Worm (Caenorhabditis elegans) whole organism, early embryonic: Measurements from ENCODE around the gene fbxa-208.
"Not testable (repeated sequence)": the region's sequence is repeated elsewhere in the genome, so short reads cannot be mapped to it uniquely, and the experiment has no call there.

Source experiments
- B0310.2 ChIP-seq: sonication (generic microtip); optimal IDR thresholded peaks from 2 replicates; lab custom pipeline; 2016; ENCODE audit warnings: mild to moderate bottlenecking, missing genetic modification characterization, missing compliant biosample characterization
- F13C5.2 ChIP-seq: sonication (generic microtip); optimal IDR thresholded peaks from 2 replicates; lab custom pipeline; 2017; ENCODE audit warnings: mild to moderate bottlenecking, missing genetic modification characterization, inconsistent platforms, missing compliant biosample characterization
- aly-1 ChIP-seq: sonication (generic microtip); optimal IDR thresholded peaks from 2 replicates; lab custom pipeline; 2016; ENCODE audit warnings: missing genetic modification characterization, missing compliant biosample characterization
- ama-1 ChIP-seq: fragments of 150-350 bp; optimal IDR thresholded peaks from 2 replicates; lab custom pipeline; 2014
- ceh-13 ChIP-seq: fragments of 200-800 bp; sonication (Bioruptor generic); optimal IDR thresholded peaks from 2 replicates; lab custom pipeline; 2018; ENCODE audit warnings: mild to moderate bottlenecking, missing genetic modification characterization, missing compliant biosample characterization
- ceh-36 ChIP-seq: sonication (generic microtip); optimal IDR thresholded peaks from 2 replicates; lab custom pipeline; 2016; ENCODE audit warnings: missing genetic modification characterization, inconsistent platforms, missing compliant biosample characterization
- ets-7 ChIP-seq: sonication (generic microtip); optimal IDR thresholded peaks from 2 replicates; lab custom pipeline; 2016; ENCODE audit warnings: missing genotype, missing genetic modification characterization, missing compliant biosample characterization
- flt-1 ChIP-seq: fragments of 200-800 bp; sonication (Bioruptor generic); IDR thresholded peaks from 2 replicates; pipeline ENCODE4 v1.3.6; 2022; ENCODE audit warnings: missing genetic modification characterization, missing compliant biosample characterization
- hmbx-1 ChIP-seq: sonication (generic microtip); optimal IDR thresholded peaks from 2 replicates; lab custom pipeline; 2016; ENCODE audit warnings: mild to moderate bottlenecking, missing genetic modification characterization, missing compliant biosample characterization
- hmg-4 ChIP-seq: fragments of 200-800 bp; sonication (Bioruptor generic); optimal IDR thresholded peaks from 2 replicates; lab custom pipeline; 2018; ENCODE audit warnings: mild to moderate bottlenecking, missing genetic modification characterization, missing compliant biosample characterization
- hnd-1 ChIP-seq: sonication (generic microtip); optimal IDR thresholded peaks from 2 replicates; lab custom pipeline; 2016; ENCODE audit warnings: missing genetic modification characterization, missing compliant biosample characterization
- pes-1 ChIP-seq: fragments of 200-800 bp; sonication (Bioruptor generic); IDR thresholded peaks from 2 replicates; pipeline ENCODE4 v1.3.6; 2022; ENCODE audit warnings: missing genetic modification reagents, missing genetic modification characterization, missing compliant biosample characterization
- scrt-1 ChIP-seq: fragments of 200-800 bp; sonication (Bioruptor generic); IDR thresholded peaks from 2 replicates; pipeline ENCODE4 v1.3.6; 2022; ENCODE audit warnings: missing genetic modification characterization, missing compliant biosample characterization
- sea-1 ChIP-seq: fragments of 200-800 bp; sonication (Bioruptor generic); conservative IDR thresholded peaks from 2 replicates; pipeline ENCODE4 v1.3.6; 2022; ENCODE audit warnings: missing genetic modification characterization, missing compliant biosample characterization
- tbx-11 ChIP-seq: fragments of 200-800 bp; sonication (Bioruptor generic); IDR thresholded peaks from 2 replicates; pipeline ENCODE4 v1.3.6; 2022; ENCODE audit warnings: missing genetic modification characterization, missing compliant biosample characterization
- tbx-37 ChIP-seq: fragments of 200-800 bp; sonication (Bioruptor generic); conservative IDR thresholded peaks from 2 replicates; pipeline ENCODE4 v1.3.6; 2022; ENCODE audit warnings: missing genetic modification reagents, missing genetic modification characterization, missing compliant biosample characterization
- tra-4 ChIP-seq: sonication (generic microtip); optimal IDR thresholded peaks from 2 replicates; lab custom pipeline; 2017; ENCODE audit warnings: missing genetic modification characterization, missing compliant biosample characterization

fbxa-208 gene

ce11 chrIII:1248335-1248734, 8.3 kb upstream of the fbxa-208 start:
- TF ChIP-seq ceh-36 (tag; lab: Kevin White, UChicago) (no peak), ceh-13 (GFP tag; lab: Kevin White, UChicago) (no peak), flt-1 (GFP tag; lab: Robert Waterston, UW) (no peak)

ce11 chrIII:1249111-1249583, 7.5 kb upstream of the fbxa-208 start, which contains the start of the genes fbxa-76 and fbxa-77:
Gene fbxa-76, minus strand, starts transcription at chrIII:1249161.
Gene fbxa-77, plus strand, starts transcription at chrIII:1249475.
- TF ChIP-seq ceh-36 (tag; lab: Kevin White, UChicago) (no peak), ets-7 (tag; lab: Kevin White, UChicago) (no peak), tra-4 (tag; lab: Kevin White, UChicago) (no peak), tbx-11 (GFP tag; lab: Robert Waterston, UW) (no peak), ama-1 (lab: Kevin White, UChicago) (no peak), B0310.2 (tag; lab: Kevin White, UChicago) (no peak), hnd-1 (no peak), hmbx-1 (no peak), scrt-1 (no peak), sea-1 (no peak), F13C5.2 (tag; lab: Kevin White, UChicago) (no peak), ceh-13 (GFP tag; lab: Kevin White, UChicago) (no peak)

- TF ChIP-seq tbx-11 (GFP tag; lab: Robert Waterston, UW) = peak; percentile 59; the same call in 1 of the 2 replicates
Observed at ce11 chrIII:1252412-1253207, 4.0 kb upstream of the fbxa-208 start.

ce11 chrIII:1258358-1258757, 1.7 kb downstream of the fbxa-208 start, which contains the start of gene fbxa-78:
Gene fbxa-78, minus strand, starts transcription at chrIII:1258458.
- not testable (repeated sequence) for TF ChIP-seq tbx-11 (GFP tag; lab: Robert Waterston, UW); ceh-36 (tag; lab: Kevin White, UChicago); ets-7 (tag; lab: Kevin White, UChicago)

ce11 chrIII:1261198-1261597, 4.6 kb downstream of the fbxa-208 start:
- TF ChIP-seq tbx-11 (GFP tag; lab: Robert Waterston, UW) = 0 out of 2 replicates have a peak, but pooled peaks have one; percentile 47

- TF ChIP-seq ceh-13 (GFP tag; lab: Kevin White, UChicago); hmbx-1; B0310.2 (tag; lab: Kevin White, UChicago): not testable (repeated sequence)
Observed at ce11 chrIII:1263692-1264091, 7.1 kb downstream of the fbxa-208 start, which contains the start of gene srz-9. Gene srz-9, plus strand, starts transcription at chrIII:1263992.

- TF ChIP-seq scrt-1; ama-1 (lab: Kevin White, UChicago); tbx-11 (GFP tag; lab: Robert Waterston, UW): not testable (repeated sequence)
Observed at ce11 chrIII:1266799-1267198, 10.2 kb downstream of the fbxa-208 start, which contains the start of gene fbxa-151. Gene fbxa-151, minus strand, starts transcription at chrIII:1266899.

- TF ChIP-seq hnd-1 (no peak), ceh-36 (tag; lab: Kevin White, UChicago) (no peak), hmg-4 (GFP tag; lab: Kevin White, UChicago) (no peak), scrt-1 (no peak), F13C5.2 (tag; lab: Kevin White, UChicago) (no peak), ceh-13 (GFP tag; lab: Kevin White, UChicago) (no peak), tra-4 (tag; lab: Kevin White, UChicago) (no peak), pes-1 (GFP tag; lab: Robert Waterston, UW) (no peak), flt-1 (GFP tag; lab: Robert Waterston, UW) (no peak), tbx-37 (no peak), ama-1 (lab: Kevin White, UChicago) (no peak), hmbx-1 (no peak), aly-1 (no peak), ets-7 (tag; lab: Kevin White, UChicago) (no peak), sea-1 (no peak), B0310.2 (tag; lab: Kevin White, UChicago) (no peak), tbx-11 (GFP tag; lab: Robert Waterston, UW) (no peak)
Observed at ce11 chrIII:1269156-1269555, 12.5 kb downstream of the fbxa-208 start, which contains the start of gene fbxa-32. Gene fbxa-32, minus strand, starts transcription at chrIII:1269256.

- no peak for TF ChIP-seq tra-4 (tag; lab: Kevin White, UChicago)
- TF ChIP-seq tbx-11 (GFP tag; lab: Robert Waterston, UW) = no peak
- no peak for TF ChIP-seq scrt-1
- no peak for TF ChIP-seq ets-7 (tag; lab: Kevin White, UChicago)
- no peak for TF ChIP-seq hnd-1
- no peak for TF ChIP-seq ama-1 (lab: Kevin White, UChicago)
- TF ChIP-seq pes-1 (GFP tag; lab: Robert Waterston, UW) = no peak
- no peak for TF ChIP-seq hmg-4 (GFP tag; lab: Kevin White, UChicago)
- TF ChIP-seq tbx-37 = no peak
- TF ChIP-seq hmbx-1 = no peak
- no peak for TF ChIP-seq aly-1
- TF ChIP-seq ceh-13 (GFP tag; lab: Kevin White, UChicago) = no peak
Observed at ce11 chrIII:1271378-1271926, 14.8 kb downstream of the fbxa-208 start, which contains the start of gene fbxa-31. Gene fbxa-31, minus strand, starts transcription at chrIII:1271428.
